Fruit fly (Drosophila melanogaster) whole organism, embryonic: ENCODE data around the gene CG32437.
A peak's percentile ranks its signal among the peaks of the same experiment; 100 is the strongest.

Experiments
- Blimp-1 ChIP-seq: fragments of 200-800 bp; sonication (Bioruptor generic); optimal IDR thresholded peaks from 3 replicates; lab custom pipeline; 2018; ENCODE audit warnings: missing biosample characterization, missing genetic modification characterization, mild to moderate bottlenecking, moderate library complexity, missing genetic modification reagents
- BtbVII ChIP-seq: fragments of 200-800 bp; sonication (Bioruptor generic); optimal IDR thresholded peaks from 3 replicates; lab custom pipeline; 2017; ENCODE audit warnings: missing biosample characterization, mild to moderate bottlenecking, missing genetic modification characterization
- CG10431 ChIP-seq: fragments of 200-800 bp; sonication (Bioruptor generic); optimal IDR thresholded peaks from 3 replicates; lab custom pipeline; 2018; ENCODE audit warnings: missing biosample characterization, mild to moderate bottlenecking, missing genetic modification characterization
- CG10543 ChIP-seq: fragments of 200-800 bp; sonication (Bioruptor generic); optimal IDR thresholded peaks from 3 replicates; lab custom pipeline; 2017; ENCODE audit warnings: missing biosample characterization, mild to moderate bottlenecking, missing genetic modification characterization, moderate library complexity
- CG11456 ChIP-seq: fragments of 200-800 bp; sonication (Bioruptor generic); IDR thresholded peaks from 3 replicates; pipeline ENCODE4 v1.3.6; 2022; ENCODE audit warnings: missing biosample characterization, missing genetic modification characterization
- CG11695 ChIP-seq: fragments of 200-800 bp; sonication (Bioruptor generic); IDR thresholded peaks from 3 replicates; pipeline ENCODE4 v1.3.6; 2022; ENCODE audit warnings: missing biosample characterization, missing genetic modification characterization
- CG1529 ChIP-seq: fragments of 200-800 bp; sonication (Bioruptor generic); optimal IDR thresholded peaks from 3 replicates; lab custom pipeline; 2018; ENCODE audit warnings: missing biosample characterization, missing genetic modification characterization
- CG15479 ChIP-seq: fragments of 200-800 bp; sonication (Bioruptor generic); optimal IDR thresholded peaks from 3 replicates; lab custom pipeline; 2019; ENCODE audit warnings: missing biosample characterization, mild to moderate bottlenecking, missing genetic modification characterization, moderate library complexity
- CG15514 ChIP-seq: fragments of 200-800 bp; sonication (Bioruptor generic); optimal IDR thresholded peaks from 3 replicates; lab custom pipeline; 2017; ENCODE audit warnings: missing biosample characterization, missing genetic modification characterization, mild to moderate bottlenecking, moderate library complexity, missing genetic modification reagents
- CG15696 ChIP-seq: fragments of 200-800 bp; sonication (Bioruptor generic); optimal IDR thresholded peaks from 2 replicates; lab custom pipeline; 2019; ENCODE audit warnings: missing biosample characterization, mild to moderate bottlenecking, missing genetic modification characterization, moderate library complexity
- CG17186 ChIP-seq: fragments of 200-800 bp; sonication (Bioruptor generic); optimal IDR thresholded peaks from 3 replicates; lab custom pipeline; 2017; ENCODE audit warnings: missing biosample characterization, missing genetic modification reagents, missing genetic modification characterization
- CG31441 ChIP-seq: fragments of 200-800 bp; sonication (Bioruptor generic); IDR thresholded peaks from 2 replicates; pipeline ENCODE4 v1.3.6; 2022; ENCODE audit warnings: missing biosample characterization, missing genetic modification characterization
- CG6272 ChIP-seq: fragments of 200-800 bp; sonication (Bioruptor generic); IDR thresholded peaks from 2 replicates; pipeline ENCODE4 v1.3.6; 2022; ENCODE audit warnings: missing biosample characterization, missing genetic modification characterization
- CG6791 ChIP-seq: fragments of 200-800 bp; sonication (Bioruptor generic); IDR thresholded peaks from 3 replicates; pipeline ENCODE4 v1.3.6; 2022; ENCODE audit warnings: missing biosample characterization, missing genetic modification characterization; ENCODE audit not compliant: partially characterized antibody
- CG8281 ChIP-seq: fragments of 200-800 bp; sonication (Bioruptor generic); optimal IDR thresholded peaks from 2 replicates; lab custom pipeline; 2018; ENCODE audit warnings: missing biosample characterization, mild to moderate bottlenecking, missing genetic modification characterization, moderate library complexity
- CTCF ChIP-seq: fragments of 200-800 bp; sonication (Bioruptor generic); optimal IDR thresholded peaks from 2 replicates; lab custom pipeline; 2017; ENCODE audit warnings: missing biosample characterization, mild to moderate bottlenecking, missing genetic modification characterization, moderate library complexity
- Dp ChIP-seq: fragments of 200-800 bp; sonication (Bioruptor generic); optimal IDR thresholded peaks from 2 replicates; lab custom pipeline; 2018; ENCODE audit warnings: missing biosample characterization, mild to moderate bottlenecking, missing genetic modification characterization, moderate library complexity
- Dref ChIP-seq: fragments of 200-800 bp; sonication (Bioruptor generic); IDR thresholded peaks from 2 replicates; pipeline ENCODE4 v1.3.6; 2022; ENCODE audit warnings: missing biosample characterization, missing genetic modification characterization
- Ets65A ChIP-seq: fragments of 200-800 bp; sonication (Bioruptor generic); peaks from one replicate; lab custom pipeline; 2016; ENCODE audit warnings: missing biosample characterization, missing genetic modification characterization
- HLH4C ChIP-seq: fragments of 200-800 bp; sonication (Bioruptor generic); IDR thresholded peaks from 3 replicates; pipeline ENCODE4 v1.3.6; 2022; ENCODE audit warnings: missing biosample characterization, missing genetic modification characterization; ENCODE audit not compliant: partially characterized antibody
- HmgZ ChIP-seq: fragments of 200-800 bp; sonication (Bioruptor generic); optimal IDR thresholded peaks from 2 replicates; lab custom pipeline; 2018; ENCODE audit warnings: missing biosample characterization, mild to moderate bottlenecking, missing genetic modification characterization
- Hr51 ChIP-seq, 2 experiments: fragments of 200-800 bp; sonication (Bioruptor generic); optimal IDR thresholded peaks; 2 replicates in 1 of 2; 3 replicates in 1 of 2; lab custom pipeline; 2016 to 2018; ENCODE audit warnings: missing biosample characterization in 2 of 2, missing genetic modification characterization in 2 of 2, mild to moderate bottlenecking in 1 of 2, moderate library complexity in 1 of 2
- MBD-R2 ChIP-seq: fragments of 200-800 bp; sonication (Bioruptor generic); IDR thresholded peaks from 2 replicates; pipeline ENCODE4 v1.3.6; 2022; ENCODE audit warnings: missing biosample characterization, missing genetic modification characterization
- MESR4 ChIP-seq: fragments of 200-800 bp; sonication (Bioruptor generic); optimal IDR thresholded peaks from 2 replicates; lab custom pipeline; 2018; ENCODE audit warnings: missing biosample characterization, mild to moderate bottlenecking, missing genetic modification characterization, moderate library complexity
- Meics ChIP-seq: fragments of 200-800 bp; sonication (Bioruptor generic); optimal IDR thresholded peaks from 2 replicates; lab custom pipeline; 2017; ENCODE audit warnings: missing biosample characterization, mild to moderate bottlenecking, missing genetic modification characterization
- NC2β ChIP-seq: fragments of 200-800 bp; sonication (Bioruptor generic); optimal IDR thresholded peaks from 2 replicates; lab custom pipeline; 2016; ENCODE audit warnings: missing biosample characterization, missing genetic modification characterization
- Sry-δ ChIP-seq: fragments of 200-800 bp; sonication (Bioruptor generic); optimal IDR thresholded peaks from 2 replicates; lab custom pipeline; 2016; ENCODE audit warnings: missing biosample characterization, missing genetic modification characterization
- al ChIP-seq: fragments of 200-800 bp; sonication (Bioruptor generic); IDR thresholded peaks from 2 replicates; pipeline ENCODE4 v1.3.6; 2022; ENCODE audit warnings: missing biosample characterization, missing genetic modification characterization
- ash1 ChIP-seq: fragments of 200-800 bp; sonication (Bioruptor generic); optimal IDR thresholded peaks from 2 replicates; lab custom pipeline; 2018; ENCODE audit warnings: missing biosample characterization, mild to moderate bottlenecking, missing genetic modification characterization
- ato ChIP-seq: fragments of 200-800 bp; sonication (Bioruptor generic); IDR thresholded peaks from 2 replicates; pipeline ENCODE4 v1.3.6; 2022; ENCODE audit warnings: missing biosample characterization, missing genetic modification characterization; ENCODE audit not compliant: partially characterized antibody
- bbx ChIP-seq: fragments of 200-800 bp; sonication (Bioruptor generic); IDR thresholded peaks from 2 replicates; pipeline ENCODE4 v1.3.6; 2022; ENCODE audit warnings: missing biosample characterization, missing genetic modification characterization; ENCODE audit not compliant: partially characterized antibody
- dm ChIP-seq: fragments of 200-800 bp; sonication (Bioruptor generic); optimal IDR thresholded peaks from 3 replicates; lab custom pipeline; 2016; ENCODE audit warnings: missing biosample characterization, missing genetic modification characterization
- grn ChIP-seq: fragments of 200-800 bp; sonication (Bioruptor generic); optimal IDR thresholded peaks from 3 replicates; lab custom pipeline; 2017; ENCODE audit warnings: missing biosample characterization, missing genetic modification characterization
- her ChIP-seq: fragments of 200-800 bp; sonication (Bioruptor generic); optimal IDR thresholded peaks from 2 replicates; lab custom pipeline; 2016; ENCODE audit warnings: missing biosample characterization, missing genetic modification characterization
- inv ChIP-seq: fragments of 200-800 bp; sonication (Bioruptor generic); IDR thresholded peaks from 2 replicates; pipeline ENCODE4 v1.3.6; 2022; ENCODE audit warnings: missing biosample characterization, missing genetic modification characterization; ENCODE audit not compliant: partially characterized antibody
- ken ChIP-seq: fragments of 200-800 bp; sonication (Bioruptor generic); IDR thresholded peaks from 3 replicates; pipeline ENCODE4 v1.3.6; 2022; ENCODE audit warnings: missing biosample characterization, missing genetic modification characterization
- knrl ChIP-seq: fragments of 200-800 bp; sonication (Bioruptor generic); IDR thresholded peaks from 3 replicates; pipeline ENCODE4 v1.3.6; 2022; ENCODE audit warnings: missing biosample characterization, missing genetic modification characterization; ENCODE audit not compliant: partially characterized antibody
- mld ChIP-seq: fragments of 200-800 bp; sonication (Bioruptor generic); IDR thresholded peaks from 3 replicates; pipeline ENCODE4 v1.3.6; 2022; ENCODE audit warnings: missing biosample characterization, missing genetic modification characterization; ENCODE audit not compliant: partially characterized antibody
- pzg ChIP-seq: fragments of 200-800 bp; sonication (Bioruptor generic); optimal IDR thresholded peaks from 3 replicates; lab custom pipeline; 2018; ENCODE audit warnings: missing biosample characterization, mild to moderate bottlenecking, missing genetic modification characterization, moderate library complexity
- rib ChIP-seq: fragments of 200-800 bp; sonication (Bioruptor generic); IDR thresholded peaks from 2 replicates; pipeline ENCODE4 v1.3.6; 2022; ENCODE audit warnings: missing biosample characterization, missing genetic modification characterization
- trem ChIP-seq: fragments of 200-800 bp; optimal IDR thresholded peaks from 3 replicates; lab custom pipeline; 2019; ENCODE audit warnings: missing biosample characterization, mild to moderate bottlenecking, missing genetic modification characterization, moderate library complexity
- unc-4 ChIP-seq: fragments of 200-800 bp; sonication (Bioruptor generic); IDR thresholded peaks from 2 replicates; pipeline ENCODE4 v1.3.6; 2022; ENCODE audit warnings: missing biosample characterization, missing genetic modification characterization; ENCODE audit not compliant: partially characterized antibody
- vnd ChIP-seq: fragments of 200-800 bp; sonication (Bioruptor generic); IDR thresholded peaks from 3 replicates; pipeline ENCODE4 v1.3.6; 2022; ENCODE audit warnings: missing biosample characterization, missing genetic modification characterization; ENCODE audit not compliant: partially characterized antibody
- wek ChIP-seq: fragments of 200-800 bp; sonication (Bioruptor generic); optimal IDR thresholded peaks from 3 replicates; lab custom pipeline; 2018; ENCODE audit warnings: missing biosample characterization, mild to moderate bottlenecking, missing genetic modification characterization, moderate library complexity

CG32437 gene

DNA sequence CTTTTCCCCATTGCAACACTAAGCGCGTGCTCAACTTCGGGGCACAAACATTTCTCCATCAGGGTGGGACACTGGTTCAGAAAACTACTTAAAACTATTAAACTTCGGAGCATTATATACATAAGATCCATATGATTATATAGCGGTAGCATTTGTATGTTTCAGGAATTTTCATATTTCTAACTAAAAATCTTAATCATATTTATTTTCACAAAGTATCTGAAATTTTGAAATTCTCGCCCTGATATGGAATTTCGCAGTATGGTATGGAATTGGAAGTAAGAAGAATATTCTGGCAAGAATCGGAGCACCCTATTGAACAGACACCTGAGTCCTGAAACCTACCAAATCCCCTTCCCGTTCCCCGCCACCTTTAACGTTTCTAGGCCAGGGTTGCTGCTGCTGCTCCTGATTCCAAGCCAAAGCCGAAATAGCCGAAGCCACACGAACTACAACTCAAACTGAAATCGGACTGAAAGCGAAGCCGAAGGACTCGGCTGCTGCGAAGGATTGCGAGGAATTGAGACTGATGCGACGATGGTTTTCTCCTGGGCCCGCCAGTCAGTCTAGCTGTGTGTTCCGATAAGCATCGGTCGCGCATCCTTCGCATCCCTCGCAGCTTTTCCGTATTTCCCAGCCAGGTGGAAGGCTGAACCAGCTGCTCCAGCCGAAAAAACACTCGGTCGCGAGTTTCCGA is 35.5 kb upstream of the CG32437 start (continued):
- TF ChIP-seq rib (GFP tag; lab: Robert Waterston, UW) (no peak), Sry-δ (no peak), wek (GFP tag; lab: Kevin White, UChicago) (no peak), CG15479 (GFP tag; lab: Kevin White, UChicago) (no peak), BtbVII (peak; percentile 33), CG15696 (tag; lab: Kevin White, UChicago) (no peak), CG15514 (GFP tag; lab: Kevin White, UChicago) (peak; percentile 49), CG10543 (GFP tag; lab: Kevin White, UChicago) (peak; percentile 47), ash1 (GFP tag; lab: Kevin White, UChicago) (no peak), Meics (GFP tag; lab: Kevin White, UChicago) (peak; percentile 69), mld (GFP tag; lab: Robert Waterston, UW) (no peak)

DNA sequence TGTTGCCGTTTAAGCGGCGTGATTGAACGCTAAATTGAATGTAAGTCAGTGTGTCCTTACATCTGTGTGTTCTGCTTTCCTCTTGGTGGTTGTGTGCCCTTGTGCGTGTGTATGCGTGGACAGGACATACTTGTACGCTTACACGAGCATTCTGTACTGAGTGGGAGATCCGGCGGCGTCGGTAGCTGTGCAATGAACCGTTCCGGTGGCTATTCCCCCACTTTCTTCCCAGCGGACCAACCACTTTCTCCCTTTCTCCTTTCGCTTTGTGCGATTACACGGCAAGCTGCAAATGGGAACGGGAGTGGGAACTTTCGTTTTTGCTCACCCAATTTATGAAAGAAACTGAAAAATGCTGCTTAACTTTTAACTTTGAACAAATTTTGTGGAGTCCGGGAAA is 32.8 kb upstream of the CG32437 start:
- TF ChIP-seq CG8281 = no peak
- TF ChIP-seq Ets65A = peak; percentile 50
- 0 out of 2 replicates have a peak, but pooled peaks have one; percentile 2 for TF ChIP-seq Dref (GFP tag; lab: Robert Waterston, UW)
- 0 out of 3 replicates have a peak, but pooled peaks have one; percentile 6 for TF ChIP-seq ken (GFP tag; lab: Robert Waterston, UW)
- TF ChIP-seq CG11456 (GFP tag; lab: Robert Waterston, UW) = 0 out of 3 replicates have a peak, but pooled peaks have one; percentile 54
- TF ChIP-seq CG6272 = no peak

DNA sequence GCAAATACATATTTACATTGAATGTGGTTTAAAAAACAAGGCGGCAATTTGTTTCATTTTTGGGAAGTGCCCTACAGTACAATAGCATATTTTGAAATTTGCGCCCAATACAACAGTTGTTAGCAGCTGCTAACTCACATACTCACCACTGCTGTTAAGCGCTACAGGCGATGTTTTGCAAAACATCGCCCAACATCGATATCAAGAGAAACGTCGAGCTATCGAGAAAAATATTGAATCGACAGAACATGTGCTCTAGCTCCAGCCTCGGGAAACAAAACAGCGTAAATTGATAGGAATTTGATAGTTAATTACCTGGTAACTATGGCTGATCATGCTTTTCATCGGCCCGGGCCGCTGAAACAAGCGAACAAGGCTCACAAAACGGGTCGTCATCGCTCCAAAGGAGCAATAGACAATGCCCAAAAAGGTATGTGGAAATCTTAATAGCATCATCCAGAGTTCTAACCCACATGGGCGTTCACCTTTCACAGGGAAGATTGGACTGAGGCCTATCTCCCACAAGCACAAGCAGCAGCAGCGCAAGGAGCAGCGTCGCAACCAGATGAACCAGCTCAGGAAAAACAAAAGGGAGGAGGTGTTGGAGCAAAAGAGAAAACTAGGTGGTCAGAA is 22.4 kb upstream of the CG32437 start, which contains the start of gene Tsr1:
TSS of gene Tsr1 (plus strand) at position 217 of the 633 bp plus-strand sequence.
- no peak for TF ChIP-seq Blimp-1 (GFP tag; lab: Kevin White, UChicago)
- TF ChIP-seq CTCF (GFP tag; lab: Kevin White, UChicago) = peak; percentile 12
- TF ChIP-seq CG1529 (GFP tag; lab: Kevin White, UChicago) = no peak
- peak; percentile 92 for TF ChIP-seq bbx (GFP tag; lab: Robert Waterston, UW)
- no peak for TF ChIP-seq NC2β
- peak; percentile 70 for TF ChIP-seq inv (GFP tag; lab: Robert Waterston, UW)
- no peak for TF ChIP-seq CG10431 (GFP tag; lab: Kevin White, UChicago)
- peak; percentile 80 for TF ChIP-seq HLH4C
- TF ChIP-seq MESR4 (GFP tag; lab: Kevin White, UChicago) = peak; percentile 81
- TF ChIP-seq ato (GFP tag; lab: Robert Waterston, UW) = peak; percentile 83; the same call in 1 of the 2 replicates
- TF ChIP-seq CG6791 = peak; percentile 82
- no peak for TF ChIP-seq grn
- peak; percentile 80 for TF ChIP-seq Dref (GFP tag; lab: Robert Waterston, UW)
- TF ChIP-seq unc-4 = peak; percentile 90
- peak; percentile 74 for TF ChIP-seq Sry-δ
- no peak for TF ChIP-seq CG31441 (GFP tag; lab: Robert Waterston, UW)
- TF ChIP-seq knrl (GFP tag; lab: Robert Waterston, UW) = peak; percentile 76; the same call in 2 of the 3 replicates
- peak; percentile 47 for TF ChIP-seq MBD-R2 (GFP tag; lab: Robert Waterston, UW)
- TF ChIP-seq Hr51 (GFP tag; optimal IDR thresholded peaks at IDR 0.05; lab: Kevin White, UChicago) = no peak
- TF ChIP-seq al (GFP tag; lab: Robert Waterston, UW) = no peak
- TF ChIP-seq vnd = peak; percentile 79
- peak; percentile 96 for TF ChIP-seq dm (GFP tag; lab: Kevin White, UChicago)
- peak; percentile 33 for TF ChIP-seq HmgZ (tag; lab: Kevin White, UChicago)
- TF ChIP-seq pzg (GFP tag; lab: Kevin White, UChicago) = peak; percentile 69
- peak; percentile 88 for TF ChIP-seq CG17186
- no peak for TF ChIP-seq CG11695 (GFP tag; lab: Robert Waterston, UW)
- peak; percentile 88 for TF ChIP-seq Dp (GFP tag; lab: Kevin White, UChicago)
- TF ChIP-seq trem (tag; lab: Kevin White, UChicago) = peak; percentile 47
- peak; percentile 39 for TF ChIP-seq her (GFP tag; lab: Kevin White, UChicago)
